Fruit fly (Drosophila melanogaster) whole organism, embryonic: ENCODE data around the gene gish.

ENCODE experiments used
- CG12744 ChIP-seq: fragments of 200-800 bp; sonication (Bioruptor generic); optimal IDR thresholded peaks from 2 replicates; lab custom pipeline; 2016; ENCODE audit warnings: missing biosample characterization, missing genetic modification characterization
- CG1602 ChIP-seq: fragments of 200-800 bp; sonication (Bioruptor generic); optimal IDR thresholded peaks from 3 replicates; lab custom pipeline; 2016; ENCODE audit warnings: missing biosample characterization, missing genetic modification characterization
- CG4854 ChIP-seq: fragments of 200-800 bp; sonication (Bioruptor generic); optimal IDR thresholded peaks from 2 replicates; lab custom pipeline; 2016; ENCODE audit warnings: missing biosample characterization, missing genetic modification characterization, inconsistent platforms
- CG7963 ChIP-seq: fragments of 200-800 bp; sonication (Bioruptor generic); IDR thresholded peaks from 3 replicates; pipeline ENCODE4 v1.3.6; 2022; ENCODE audit warnings: missing biosample characterization, missing genetic modification characterization; ENCODE audit not compliant: partially characterized antibody
- Doc3 ChIP-seq: fragments of 200-800 bp; sonication (Bioruptor generic); IDR thresholded peaks from 3 replicates; pipeline ENCODE4 v1.3.6; 2022; ENCODE audit warnings: missing biosample characterization, missing genetic modification characterization; ENCODE audit not compliant: partially characterized antibody
- Max ChIP-seq: fragments of 200-800 bp; sonication (Bioruptor generic); optimal IDR thresholded peaks from 2 replicates; lab custom pipeline; 2016; ENCODE audit warnings: missing biosample characterization, mild to moderate bottlenecking, missing genetic modification characterization
- abd-A ChIP-seq: fragments of 200-800 bp; sonication (Bioruptor generic); optimal IDR thresholded peaks from 3 replicates; lab custom pipeline; 2019; ENCODE audit warnings: missing biosample characterization, mild to moderate bottlenecking, missing genetic modification characterization, moderate library complexity
- psq ChIP-seq: fragments of 200-800 bp; sonication (Bioruptor generic); optimal IDR thresholded peaks from 2 replicates; lab custom pipeline; 2017; ENCODE audit warnings: missing biosample characterization, missing genetic modification characterization
- wor ChIP-seq: fragments of 200-800 bp; sonication (Bioruptor generic); IDR thresholded peaks from 2 replicates; pipeline ENCODE4 v1.3.6; 2022; ENCODE audit warnings: missing biosample characterization, missing genetic modification characterization

- TF ChIP-seq abd-A (no peak), CG4854 (GFP tag; lab: Kevin White, UChicago) (no peak), CG12744 (GFP tag; lab: Kevin White, UChicago) (no peak), Doc3 (GFP tag; lab: Robert Waterston, UW) (no peak), psq (GFP tag; lab: Kevin White, UChicago) (no peak), Max (GFP tag; lab: Kevin White, UChicago) (no peak), CG7963 (GFP tag; lab: Robert Waterston, UW) (no peak), wor (GFP tag; lab: Robert Waterston, UW) (no peak), CG1602 (GFP tag; lab: Kevin White, UChicago) (no peak)
Observed at dm6 chr3R:16276992-16277391, 4.7 kb downstream of the gish start.
